Worm (Caenorhabditis elegans): Measurements from ENCODE around the gene T04F3.3.

- TF ChIP-seq egl-27 (tag; optimal IDR thresholded peaks at IDR 0.05) (no peak), nhr-102 (tag; optimal IDR thresholded peaks at IDR 0.05) (no peak), ceh-44 (GFP tag; IDR thresholded peaks at IDR 0.05) (no peak), ces-1 (GFP tag; optimal IDR thresholded peaks at IDR 0.05) (no peak), F37D6.2 (tag; optimal IDR thresholded peaks at IDR 0.05) (no peak), fkh-10 (GFP tag; optimal IDR thresholded peaks at IDR 0.05) (no peak), unc-62 (GFP tag; optimal IDR thresholded peaks at IDR 0.05 in 1 of 2) (peak in 1 of 2 experiments; percentile 97), unc-62 (tag; optimal IDR thresholded peaks at IDR 0.05) (no peak), lsy-2 (tag; optimal IDR thresholded peaks at IDR 0.05) (peak in 1 of 2 experiments; percentile 19), lin-13 (GFP tag; optimal IDR thresholded peaks at IDR 0.05) (no peak), fos-1 (tag; optimal IDR thresholded peaks at IDR 0.05) (no peak), unc-130 (GFP tag; optimal IDR thresholded peaks at IDR 0.05) (no peak), pqm-1 (tag; optimal IDR thresholded peaks at IDR 0.05) (no peak), aha-1 (tag) (no peak)
Observed at ce11 chrV:11779810-11780209, 21.1 kb downstream of the T04F3.3 start.
